Fruit fly (Drosophila melanogaster) whole organism, adult: Measurements from ENCODE around the gene CG7054.

Experiments
- CG11617 ChIP-seq: fragments of 200-800 bp; sonication (Bioruptor generic); optimal IDR thresholded peaks from 2 replicates; lab custom pipeline; 2017; ENCODE audit warnings: mild to moderate bottlenecking, missing biosample characterization, missing genetic modification reagents, missing genetic modification characterization
- CG12768 ChIP-seq: fragments of 200-800 bp; sonication (Bioruptor generic); optimal IDR thresholded peaks from 2 replicates; lab custom pipeline; 2017; ENCODE audit warnings: missing biosample characterization, missing genetic modification characterization, mild to moderate bottlenecking, moderate library complexity, missing genetic modification reagents
- CG14711 ChIP-seq: fragments of 200-800 bp; sonication (Bioruptor generic); optimal IDR thresholded peaks from 2 replicates; lab custom pipeline; 2018; ENCODE audit warnings: missing biosample characterization, mild to moderate bottlenecking, missing genetic modification characterization, moderate library complexity
- CG1620 ChIP-seq: fragments of 200-800 bp; sonication (Bioruptor generic); optimal IDR thresholded peaks from 2 replicates; lab custom pipeline; 2016; ENCODE audit warnings: missing biosample characterization, missing genetic modification characterization
- CG33017 ChIP-seq: fragments of 200-800 bp; sonication (Bioruptor generic); optimal IDR thresholded peaks from 2 replicates; lab custom pipeline; 2018; ENCODE audit warnings: missing biosample characterization, mild to moderate bottlenecking, missing genetic modification characterization, moderate library complexity
- CG5204 ChIP-seq: fragments of 200-800 bp; sonication (Bioruptor generic); optimal IDR thresholded peaks from 2 replicates; lab custom pipeline; 2016; ENCODE audit warnings: missing biosample characterization, missing genetic modification characterization
- CG7045 ChIP-seq: fragments of 200-800 bp; sonication (Bioruptor generic); optimal IDR thresholded peaks from 2 replicates; lab custom pipeline; 2017; ENCODE audit warnings: missing biosample characterization, mild to moderate bottlenecking, missing genetic modification characterization
- CG7101 ChIP-seq: fragments of 200-800 bp; sonication (Bioruptor generic); optimal IDR thresholded peaks from 2 replicates; lab custom pipeline; 2018; ENCODE audit warnings: missing biosample characterization, mild to moderate bottlenecking, missing genetic modification characterization, moderate library complexity
- Clk ChIP-seq: fragments of 200-800 bp; sonication (Bioruptor generic); optimal IDR thresholded peaks from 2 replicates; lab custom pipeline; 2017; ENCODE audit warnings: missing biosample characterization, missing genetic modification characterization
- Crg-1 ChIP-seq: fragments of 200-800 bp; sonication (Bioruptor generic); optimal IDR thresholded peaks from 2 replicates; lab custom pipeline; 2016; ENCODE audit warnings: missing biosample characterization, missing genetic modification characterization
- Hr96 ChIP-seq: fragments of 200-800 bp; sonication (Bioruptor generic); optimal IDR thresholded peaks from 2 replicates; lab custom pipeline; 2016; ENCODE audit warnings: missing biosample characterization, missing genetic modification characterization
- Mnt ChIP-seq: fragments of 200-800 bp; sonication (Bioruptor generic); optimal IDR thresholded peaks from 2 replicates; lab custom pipeline; 2016; ENCODE audit warnings: missing biosample characterization, mild to moderate bottlenecking, missing genetic modification characterization
- bab1 ChIP-seq: fragments of 200-800 bp; sonication (Bioruptor generic); optimal IDR thresholded peaks from 3 replicates; lab custom pipeline; 2019; ENCODE audit warnings: missing biosample characterization, mild to moderate bottlenecking, missing genetic modification characterization, moderate library complexity
- cic ChIP-seq: fragments of 200-800 bp; sonication (Bioruptor generic); optimal IDR thresholded peaks from 2 replicates; lab custom pipeline; 2017; ENCODE audit warnings: missing biosample characterization, mild to moderate bottlenecking, missing genetic modification characterization, moderate library complexity
- cnc ChIP-seq, 2 experiments: fragments of >200 bp; optimal IDR thresholded peaks; 2 replicates each; lab custom pipeline; 2017
- kay ChIP-seq: fragments of 200-800 bp; sonication (Bioruptor generic); peaks from one replicate; lab custom pipeline; 2016; ENCODE audit warnings: missing biosample characterization, missing genetic modification characterization, borderline replicate concordance
- ovo ChIP-seq: fragments of 200-800 bp; sonication (Bioruptor generic); optimal IDR thresholded peaks from 2 replicates; lab custom pipeline; 2016; ENCODE audit warnings: missing biosample characterization, missing genetic modification characterization
- pad ChIP-seq: fragments of 200-800 bp; sonication (Bioruptor generic); optimal IDR thresholded peaks from 3 replicates; lab custom pipeline; 2017; ENCODE audit warnings: missing biosample characterization, missing genetic modification characterization, mild to moderate bottlenecking, moderate library complexity, missing genetic modification reagents
- tj ChIP-seq: fragments of 200-800 bp; sonication (Bioruptor generic); optimal IDR thresholded peaks from 3 replicates; lab custom pipeline; 2017; ENCODE audit warnings: missing biosample characterization, mild to moderate bottlenecking, missing genetic modification characterization, moderate library complexity
- toe ChIP-seq: fragments of 200-800 bp; sonication (Bioruptor generic); optimal IDR thresholded peaks from 2 replicates; lab custom pipeline; 2016; ENCODE audit warnings: missing biosample characterization, missing genetic modification characterization

CG7054 gene

DNA sequence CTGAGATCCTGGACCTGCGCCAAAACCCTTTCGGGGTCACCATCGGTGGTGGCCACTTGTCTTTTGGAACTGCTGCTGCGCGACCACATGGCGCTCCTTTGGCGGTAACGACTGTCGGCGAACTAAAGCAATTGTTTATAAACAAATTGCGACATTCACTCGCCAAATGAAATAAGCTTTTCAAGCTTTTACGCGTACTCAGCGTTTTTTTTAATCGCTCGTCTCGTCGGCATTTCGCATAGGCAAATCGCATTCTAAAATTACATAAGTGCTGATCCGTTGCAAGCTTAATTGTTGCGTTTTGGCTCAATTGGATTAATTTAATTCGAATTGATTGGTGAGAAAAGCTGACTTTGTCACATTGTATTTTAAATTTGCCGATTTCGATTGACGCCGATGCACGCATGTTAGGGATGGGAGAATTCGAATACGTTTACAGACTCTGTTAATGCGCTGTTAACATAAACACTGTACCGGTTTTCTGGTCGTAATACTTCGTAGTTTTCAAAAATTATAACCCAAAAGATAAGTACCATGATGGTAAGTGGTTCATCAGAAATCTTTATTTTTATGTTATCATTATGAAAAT is 40.1 kb upstream of the CG7054 start, which contains the start of gene pinta:
Gene pinta (minus strand): TSS at position 328 of the 589 bp plus-strand sequence.
- peak; percentile 8 for TF ChIP-seq bab1 (GFP tag; lab: Kevin White, UChicago)
- TF ChIP-seq CG7045 (GFP tag; lab: Kevin White, UChicago), result no peak
- TF ChIP-seq CG1620 (GFP tag; lab: Kevin White, UChicago), result no peak
- TF ChIP-seq cnc (optimal IDR thresholded peaks at IDR 0.05; lab: Kevin White, UChicago), result no peak
- TF ChIP-seq ovo (GFP tag; lab: Kevin White, UChicago), result no peak
- no peak for TF ChIP-seq CG12768
- TF ChIP-seq tj (GFP tag; lab: Kevin White, UChicago), result peak; percentile 97
- no peak for TF ChIP-seq CG5204 (GFP tag; lab: Kevin White, UChicago)
- TF ChIP-seq Clk (GFP tag; lab: Kevin White, UChicago), result no peak
- TF ChIP-seq kay (GFP tag; lab: Kevin White, UChicago), result no peak
- peak; percentile 60 for TF ChIP-seq Mnt (GFP tag; lab: Kevin White, UChicago)
- TF ChIP-seq Hr96, result no peak
- no peak for TF ChIP-seq pad
- TF ChIP-seq CG14711 (tag; lab: Kevin White, UChicago), result no peak
- peak; percentile 67 for TF ChIP-seq cic
- TF ChIP-seq CG33017 (tag; lab: Kevin White, UChicago), result no peak
- TF ChIP-seq CG7101, result no peak
- TF ChIP-seq toe (GFP tag; lab: Kevin White, UChicago), result no peak
- no peak for TF ChIP-seq Crg-1
- no peak for TF ChIP-seq CG11617 (GFP tag; lab: Kevin White, UChicago)

DNA sequence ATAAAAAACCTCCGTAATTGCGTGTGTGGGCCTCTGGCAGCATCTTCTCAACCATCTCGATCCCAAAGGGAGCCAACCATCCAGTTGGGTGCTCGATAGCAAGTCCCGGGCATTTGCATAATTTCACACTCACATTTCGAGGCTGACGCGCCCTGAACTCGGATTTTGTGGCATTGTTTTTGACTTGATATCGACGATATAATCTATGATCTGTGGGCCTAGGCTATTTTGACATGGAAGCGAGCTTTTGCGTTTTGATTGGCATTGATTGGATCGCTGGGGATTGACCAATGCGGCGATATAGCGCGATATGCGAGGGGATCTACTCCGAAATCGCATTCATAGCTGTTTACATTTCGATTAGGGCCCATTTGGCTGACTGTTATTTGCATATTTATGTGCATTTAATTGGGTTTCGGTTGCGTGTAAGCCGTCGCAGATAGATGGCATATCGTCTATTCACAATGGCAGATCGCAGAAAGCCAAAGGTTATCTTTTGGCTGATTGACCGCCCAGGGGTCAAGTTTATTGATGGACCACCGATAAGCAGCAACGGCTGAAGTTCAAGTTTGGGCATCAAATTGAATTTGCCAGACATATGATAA is 32.5 kb upstream of the CG7054 start:
- no peak for TF ChIP-seq Clk (GFP tag; lab: Kevin White, UChicago)
- TF ChIP-seq CG1620 (GFP tag; lab: Kevin White, UChicago), result no peak
- TF ChIP-seq CG7101, result no peak
- no peak for TF ChIP-seq ovo (GFP tag; lab: Kevin White, UChicago)
- no peak for TF ChIP-seq CG7045 (GFP tag; lab: Kevin White, UChicago)
- no peak for TF ChIP-seq tj (GFP tag; lab: Kevin White, UChicago)
- TF ChIP-seq Hr96, result no peak
- TF ChIP-seq CG14711 (tag; lab: Kevin White, UChicago), result no peak
- TF ChIP-seq pad, result no peak
- TF ChIP-seq cic, result no peak
- no peak for TF ChIP-seq Mnt (GFP tag; lab: Kevin White, UChicago)
- no peak for TF ChIP-seq CG5204 (GFP tag; lab: Kevin White, UChicago)
- no peak for TF ChIP-seq bab1 (GFP tag; lab: Kevin White, UChicago)
- TF ChIP-seq cnc (optimal IDR thresholded peaks at IDR 0.05; lab: Kevin White, UChicago), result no peak
- no peak for TF ChIP-seq CG11617 (GFP tag; lab: Kevin White, UChicago)
- no peak for TF ChIP-seq CG12768
- no peak for TF ChIP-seq toe (GFP tag; lab: Kevin White, UChicago)

DNA sequence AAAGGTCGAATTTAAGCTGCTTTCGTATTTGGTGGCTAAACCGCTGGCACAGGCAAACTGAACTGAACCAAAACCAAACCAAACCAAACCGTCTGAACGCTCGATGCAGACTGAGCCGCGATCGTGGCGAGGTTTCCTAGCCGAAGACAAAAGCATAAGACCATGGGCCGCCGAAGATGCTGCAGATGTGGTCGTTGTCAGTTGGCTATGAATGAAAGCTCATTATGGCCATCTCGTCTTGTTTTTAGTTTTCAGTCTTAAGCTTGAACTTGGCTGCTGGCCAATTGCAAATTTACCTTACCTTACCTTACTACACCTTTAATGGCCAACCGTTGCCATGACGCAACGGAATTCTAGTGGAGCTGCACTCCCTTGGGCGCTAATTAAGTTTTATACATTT is 28.7 kb upstream of the CG7054 start, which contains the start of gene CG13847:
Gene CG13847 (minus strand): TSS at position 101 of the 400 bp plus-strand sequence.
- no peak for TF ChIP-seq Mnt (GFP tag; lab: Kevin White, UChicago)
- TF ChIP-seq Hr96, result no peak
- TF ChIP-seq kay (GFP tag; lab: Kevin White, UChicago), result no peak
- no peak for TF ChIP-seq CG5204 (GFP tag; lab: Kevin White, UChicago)
- TF ChIP-seq Crg-1, result no peak
- TF ChIP-seq CG12768, result no peak
- TF ChIP-seq pad, result no peak
- TF ChIP-seq ovo (GFP tag; lab: Kevin White, UChicago), result no peak
- TF ChIP-seq cic, result no peak
- no peak for TF ChIP-seq Clk (GFP tag; lab: Kevin White, UChicago)
- no peak for TF ChIP-seq CG7045 (GFP tag; lab: Kevin White, UChicago)

DNA sequence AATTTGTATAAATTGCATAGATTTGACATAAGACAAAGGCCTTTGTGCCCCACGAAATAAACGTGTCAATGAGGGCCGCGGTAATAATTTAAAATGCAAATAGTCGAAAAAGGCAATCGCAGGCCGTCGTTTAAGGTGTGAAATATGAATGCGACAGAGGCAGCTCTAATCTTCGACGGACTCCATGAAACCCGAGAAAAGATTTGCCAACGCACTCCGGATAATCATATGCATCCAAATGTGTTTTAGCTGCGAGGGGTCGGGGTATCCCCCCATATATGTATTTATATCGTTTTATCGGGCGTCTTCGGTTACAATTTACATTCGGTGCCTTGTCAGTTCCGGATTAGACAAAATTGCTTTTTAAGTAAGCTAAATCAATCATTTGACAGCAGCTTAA is 26.5 kb upstream of the CG7054 start:
- TF ChIP-seq CG5204 (GFP tag; lab: Kevin White, UChicago), result no peak
- TF ChIP-seq CG1620 (GFP tag; lab: Kevin White, UChicago), result no peak
- no peak for TF ChIP-seq CG12768
- TF ChIP-seq Hr96, result no peak
- no peak for TF ChIP-seq CG14711 (tag; lab: Kevin White, UChicago)
- TF ChIP-seq kay (GFP tag; lab: Kevin White, UChicago), result no peak
- TF ChIP-seq toe (GFP tag; lab: Kevin White, UChicago), result no peak
- TF ChIP-seq cic, result no peak
- no peak for TF ChIP-seq Clk (GFP tag; lab: Kevin White, UChicago)
- TF ChIP-seq Crg-1, result no peak
- no peak for TF ChIP-seq Mnt (GFP tag; lab: Kevin White, UChicago)
- TF ChIP-seq bab1 (GFP tag; lab: Kevin White, UChicago), result no peak
- TF ChIP-seq cnc (optimal IDR thresholded peaks at IDR 0.05; lab: Kevin White, UChicago), result no peak
- no peak for TF ChIP-seq ovo (GFP tag; lab: Kevin White, UChicago)
- TF ChIP-seq CG11617 (GFP tag; lab: Kevin White, UChicago), result no peak
- TF ChIP-seq CG7101, result no peak
- no peak for TF ChIP-seq CG33017 (tag; lab: Kevin White, UChicago)

DNA sequence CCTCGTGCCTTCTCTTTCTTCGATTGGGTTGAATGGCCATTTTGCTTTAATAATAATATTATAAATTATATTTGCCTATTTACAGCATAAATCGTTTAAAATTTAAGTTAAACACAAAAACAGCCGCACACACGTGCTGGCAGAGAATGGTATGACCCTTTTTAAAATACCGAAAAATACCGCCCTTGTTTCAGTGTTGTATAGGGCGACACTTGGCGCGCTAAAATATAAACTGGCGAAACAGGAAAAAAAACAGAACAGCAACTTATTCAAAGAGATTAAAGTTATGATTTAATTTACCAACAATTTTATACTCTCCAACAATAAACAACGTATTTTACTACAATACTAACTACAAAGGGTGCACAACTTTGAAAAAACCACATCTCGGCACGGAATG is 18.3 kb upstream of the CG7054 start, which contains the start of gene CG12499:
Gene CG12499 (minus strand): TSS at position 95 of the 400 bp plus-strand sequence.
- TF ChIP-seq cic, result no peak
- TF ChIP-seq kay (GFP tag; lab: Kevin White, UChicago), result peak; percentile 93
- TF ChIP-seq CG14711 (tag; lab: Kevin White, UChicago), result no peak
- TF ChIP-seq Mnt (GFP tag; lab: Kevin White, UChicago), result peak; percentile 93
- TF ChIP-seq pad, result no peak
- no peak for TF ChIP-seq tj (GFP tag; lab: Kevin White, UChicago)
- no peak for TF ChIP-seq cnc (optimal IDR thresholded peaks at IDR 0.05; lab: Kevin White, UChicago)
- TF ChIP-seq toe (GFP tag; lab: Kevin White, UChicago), result no peak
- TF ChIP-seq Hr96, result no peak
- TF ChIP-seq CG5204 (GFP tag; lab: Kevin White, UChicago), result no peak
- peak; percentile 3 for TF ChIP-seq bab1 (GFP tag; lab: Kevin White, UChicago)
